Worm (Caenorhabditis elegans): ENCODE measurements around the gene acly-1.
A peak's percentile ranks its signal among the peaks of the same experiment; 100 is the strongest.

The acly-1 gene

ce11 chrX:1503698-1504501 lies 24.6 kb downstream of the acly-1 start:
- TF ChIP-seq dmd-4 (tag; optimal IDR thresholded peaks at IDR 0.05) (no peak), lsy-2 (tag; optimal IDR thresholded peaks at IDR 0.05) (peak in 1 of 2 experiments; percentile 64), fos-1 (tag; optimal IDR thresholded peaks at IDR 0.05) (no peak), nhr-23 (tag; optimal IDR thresholded peaks at IDR 0.05) (no peak), nhr-77 (tag; optimal IDR thresholded peaks at IDR 0.05) (no peak), lin-13 (GFP tag; optimal IDR thresholded peaks at IDR 0.05) (peak; percentile 41), C34F6.9 (tag; optimal IDR thresholded peaks at IDR 0.05) (peak; percentile 58), crh-2 (tag; optimal IDR thresholded peaks at IDR 0.05) (peak; percentile 57), egl-27 (tag; optimal IDR thresholded peaks at IDR 0.05) (no peak), sma-3 (GFP tag; optimal IDR thresholded peaks at IDR 0.05) (peak; percentile 73), nhr-237 (tag; optimal IDR thresholded peaks at IDR 0.05) (no peak), elt-3 (tag; optimal IDR thresholded peaks at IDR 0.05) (no peak), unc-55 (GFP tag; optimal IDR thresholded peaks at IDR 0.05) (no peak), gmeb-1 (tag; optimal IDR thresholded peaks at IDR 0.05) (peak; percentile 69), peb-1 (tag; optimal IDR thresholded peaks at IDR 0.05) (no peak), ztf-4 (tag; optimal IDR thresholded peaks at IDR 0.05) (peak; percentile 92), nhr-6 (tag; optimal IDR thresholded peaks at IDR 0.05) (no peak), mbf-1 (tag; optimal IDR thresholded peaks at IDR 0.05) (no peak), nhr-21 (tag; optimal IDR thresholded peaks at IDR 0.05) (peak; percentile 23), ztf-1 (GFP tag; conservative IDR thresholded peaks at IDR 0.05) (no peak), R02D3.7 (tag; optimal IDR thresholded peaks at IDR 0.05) (no peak), ama-1 (optimal IDR thresholded peaks at IDR 0.05) (peak; percentile 94), sma-9 (GFP tag; optimal IDR thresholded peaks at IDR 0.05) (peak; percentile 0), sma-9 (tag; optimal IDR thresholded peaks at IDR 0.05) (no peak), lin-39 (tag; optimal IDR thresholded peaks at IDR 0.05) (no peak), ztf-11 (tag; optimal IDR thresholded peaks at IDR 0.05) (no peak), sem-4 (tag; optimal IDR thresholded peaks at IDR 0.05) (peak; percentile 30), ceh-82 (tag; optimal IDR thresholded peaks at IDR 0.05) (no peak), blmp-1 (tag; optimal IDR thresholded peaks at IDR 0.05; ENCODE audit: insufficient read depth) (peak; percentile 51), nhr-10 (tag; optimal IDR thresholded peaks at IDR 0.05) (no peak), nhr-129 (tag; optimal IDR thresholded peaks at IDR 0.05) (peak; percentile 72), nhr-12 (tag; optimal IDR thresholded peaks at IDR 0.05) (no peak), skn-1 (tag; optimal IDR thresholded peaks at IDR 0.05) (peak; percentile 57), Y55F3AM.14 (GFP tag; optimal IDR thresholded peaks at IDR 0.05) (peak; percentile 50)

- no peak for TF ChIP-seq elt-1 (tag; optimal IDR thresholded peaks at IDR 0.05)
- TF ChIP-seq F13H6.1 (tag; optimal IDR thresholded peaks at IDR 0.05), result peak; percentile 87
- TF ChIP-seq nhr-21 (tag; optimal IDR thresholded peaks at IDR 0.05), result peak; percentile 93
- TF ChIP-seq unc-55 (GFP tag; optimal IDR thresholded peaks at IDR 0.05), result no peak
- TF ChIP-seq nhr-129 (tag; optimal IDR thresholded peaks at IDR 0.05), result peak; percentile 97
- peak; percentile 42 for TF ChIP-seq ceh-16 (tag; optimal IDR thresholded peaks at IDR 0.05)
- no peak for TF ChIP-seq ztf-11 (tag; optimal IDR thresholded peaks at IDR 0.05)
- peak; percentile 87 for TF ChIP-seq gmeb-1 (tag; optimal IDR thresholded peaks at IDR 0.05)
- TF ChIP-seq peb-1 (tag; optimal IDR thresholded peaks at IDR 0.05), result no peak
- no peak for TF ChIP-seq Y55F3AM.14 (GFP tag; optimal IDR thresholded peaks at IDR 0.05)
- TF ChIP-seq lin-11 (tag; optimal IDR thresholded peaks at IDR 0.05), result peak; percentile 87
- peak; percentile 28 for TF ChIP-seq nhr-23 (tag; optimal IDR thresholded peaks at IDR 0.05)
- TF ChIP-seq sem-4 (tag; optimal IDR thresholded peaks at IDR 0.05), result peak; percentile 53
- peak in 1 of 2 experiments; percentile 60 for TF ChIP-seq mdl-1 (tag; optimal IDR thresholded peaks at IDR 0.05)
- TF ChIP-seq sma-9 (GFP tag; optimal IDR thresholded peaks at IDR 0.05), result peak; percentile 95
- no peak for TF ChIP-seq sma-9 (tag; optimal IDR thresholded peaks at IDR 0.05)
- TF ChIP-seq crh-2 (tag; optimal IDR thresholded peaks at IDR 0.05), result peak; percentile 81
- peak; percentile 11 for TF ChIP-seq lin-13 (GFP tag; optimal IDR thresholded peaks at IDR 0.05)
- TF ChIP-seq ztf-4 (tag; optimal IDR thresholded peaks at IDR 0.05), result peak; percentile 80
- TF ChIP-seq egl-27 (tag; optimal IDR thresholded peaks at IDR 0.05), result peak; percentile 75
- TF ChIP-seq blmp-1 (tag; optimal IDR thresholded peaks at IDR 0.05; ENCODE audit: insufficient read depth), result peak; percentile 17
- TF ChIP-seq C34F6.9 (tag; optimal IDR thresholded peaks at IDR 0.05), result peak; percentile 83
- TF ChIP-seq nhr-6 (tag; optimal IDR thresholded peaks at IDR 0.05), result peak; percentile 84
- peak; percentile 33 for TF ChIP-seq nhr-10 (tag; optimal IDR thresholded peaks at IDR 0.05)
- TF ChIP-seq nhr-25 (tag; optimal IDR thresholded peaks at IDR 0.05), result peak; percentile 99
- TF ChIP-seq ama-1 (optimal IDR thresholded peaks at IDR 0.05), result peak; percentile 100
- TF ChIP-seq sma-3 (GFP tag; optimal IDR thresholded peaks at IDR 0.05), result peak; percentile 96
- TF ChIP-seq lsy-2 (tag; optimal IDR thresholded peaks at IDR 0.05), result peak; percentile 4 to 79
- no peak for TF ChIP-seq mab-5 (tag; optimal IDR thresholded peaks at IDR 0.05)
- TF ChIP-seq nhr-237 (tag; optimal IDR thresholded peaks at IDR 0.05), result no peak
These were observed 25.3 kb downstream of the acly-1 start for ce11 chrX:1504529-1505080.

All from whole organism, L2 larva.